Worm (Caenorhabditis elegans) whole organism, early embryonic: ENCODE data around the gene F23H11.5.

Experiments
- B0310.2 ChIP-seq: sonication (generic microtip); optimal IDR thresholded peaks from 2 replicates; lab custom pipeline; 2016; ENCODE audit warnings: mild to moderate bottlenecking, missing genetic modification characterization, missing compliant biosample characterization
- F13C5.2 ChIP-seq: sonication (generic microtip); optimal IDR thresholded peaks from 2 replicates; lab custom pipeline; 2017; ENCODE audit warnings: mild to moderate bottlenecking, missing genetic modification characterization, inconsistent platforms, missing compliant biosample characterization
- aly-1 ChIP-seq: sonication (generic microtip); optimal IDR thresholded peaks from 2 replicates; lab custom pipeline; 2016; ENCODE audit warnings: missing genetic modification characterization, missing compliant biosample characterization
- ama-1 ChIP-seq: fragments of 150-350 bp; optimal IDR thresholded peaks from 2 replicates; lab custom pipeline; 2014
- ceh-13 ChIP-seq: fragments of 200-800 bp; sonication (Bioruptor generic); optimal IDR thresholded peaks from 2 replicates; lab custom pipeline; 2018; ENCODE audit warnings: mild to moderate bottlenecking, missing genetic modification characterization, missing compliant biosample characterization
- ceh-36 ChIP-seq: sonication (generic microtip); optimal IDR thresholded peaks from 2 replicates; lab custom pipeline; 2016; ENCODE audit warnings: missing genetic modification characterization, inconsistent platforms, missing compliant biosample characterization
- ets-7 ChIP-seq: sonication (generic microtip); optimal IDR thresholded peaks from 2 replicates; lab custom pipeline; 2016; ENCODE audit warnings: missing genotype, missing genetic modification characterization, missing compliant biosample characterization
- flt-1 ChIP-seq: fragments of 200-800 bp; sonication (Bioruptor generic); IDR thresholded peaks from 2 replicates; pipeline ENCODE4 v1.3.6; 2022; ENCODE audit warnings: missing genetic modification characterization, missing compliant biosample characterization
- hmbx-1 ChIP-seq: sonication (generic microtip); optimal IDR thresholded peaks from 2 replicates; lab custom pipeline; 2016; ENCODE audit warnings: mild to moderate bottlenecking, missing genetic modification characterization, missing compliant biosample characterization
- hmg-4 ChIP-seq: fragments of 200-800 bp; sonication (Bioruptor generic); optimal IDR thresholded peaks from 2 replicates; lab custom pipeline; 2018; ENCODE audit warnings: mild to moderate bottlenecking, missing genetic modification characterization, missing compliant biosample characterization
- hnd-1 ChIP-seq: sonication (generic microtip); optimal IDR thresholded peaks from 2 replicates; lab custom pipeline; 2016; ENCODE audit warnings: missing genetic modification characterization, missing compliant biosample characterization
- pes-1 ChIP-seq: fragments of 200-800 bp; sonication (Bioruptor generic); IDR thresholded peaks from 2 replicates; pipeline ENCODE4 v1.3.6; 2022; ENCODE audit warnings: missing genetic modification reagents, missing genetic modification characterization, missing compliant biosample characterization
- scrt-1 ChIP-seq: fragments of 200-800 bp; sonication (Bioruptor generic); IDR thresholded peaks from 2 replicates; pipeline ENCODE4 v1.3.6; 2022; ENCODE audit warnings: missing genetic modification characterization, missing compliant biosample characterization
- sea-1 ChIP-seq: fragments of 200-800 bp; sonication (Bioruptor generic); conservative IDR thresholded peaks from 2 replicates; pipeline ENCODE4 v1.3.6; 2022; ENCODE audit warnings: missing genetic modification characterization, missing compliant biosample characterization
- tbx-11 ChIP-seq: fragments of 200-800 bp; sonication (Bioruptor generic); IDR thresholded peaks from 2 replicates; pipeline ENCODE4 v1.3.6; 2022; ENCODE audit warnings: missing genetic modification characterization, missing compliant biosample characterization
- tbx-37 ChIP-seq: fragments of 200-800 bp; sonication (Bioruptor generic); conservative IDR thresholded peaks from 2 replicates; pipeline ENCODE4 v1.3.6; 2022; ENCODE audit warnings: missing genetic modification reagents, missing genetic modification characterization, missing compliant biosample characterization
- tra-4 ChIP-seq: sonication (generic microtip); optimal IDR thresholded peaks from 2 replicates; lab custom pipeline; 2017; ENCODE audit warnings: missing genetic modification characterization, missing compliant biosample characterization

The F23H11.5 gene

DNA sequence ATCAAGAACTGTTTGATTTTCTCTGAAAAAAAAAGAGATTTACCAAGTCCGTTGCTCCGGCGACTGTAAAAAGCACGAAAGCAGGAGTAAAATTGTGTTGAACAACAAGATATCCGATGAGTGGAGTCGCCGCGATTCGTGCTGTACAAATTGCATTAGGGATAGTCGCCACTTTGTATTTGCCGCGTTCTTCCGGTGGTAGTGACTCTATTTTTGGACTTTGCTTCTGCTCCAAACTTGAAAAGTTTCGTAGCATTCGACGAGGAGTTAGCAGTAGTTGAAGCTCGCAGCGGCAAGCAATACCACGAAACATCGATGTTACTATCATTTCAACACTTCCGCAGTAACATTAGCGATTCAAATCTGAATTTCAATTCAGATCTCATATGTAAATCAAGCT, 850 bp downstream of the F23H11.5 start, which contains the start of gene crls-1:
Gene crls-1 (minus strand): TSS at position 363 of the 400 bp plus-strand sequence.
- TF ChIP-seq sea-1 (GFP tag; lab: Robert Waterston, UW) (no peak), B0310.2 (no peak), flt-1 (no peak), F13C5.2 (tag; lab: Kevin White, UChicago) (no peak), ama-1 (no peak), tbx-37 (GFP tag; lab: Robert Waterston, UW) (no peak), pes-1 (GFP tag; lab: Robert Waterston, UW) (no peak), scrt-1 (GFP tag; lab: Robert Waterston, UW) (no peak), ceh-13 (GFP tag; lab: Kevin White, UChicago) (no peak), hmg-4 (GFP tag; lab: Kevin White, UChicago) (no peak), ets-7 (no peak), hnd-1 (no peak), tra-4 (no peak), aly-1 (tag; lab: Kevin White, UChicago) (no peak), hmbx-1 (tag; lab: Kevin White, UChicago) (no peak), ceh-36 (tag; lab: Kevin White, UChicago) (no peak)

DNA sequence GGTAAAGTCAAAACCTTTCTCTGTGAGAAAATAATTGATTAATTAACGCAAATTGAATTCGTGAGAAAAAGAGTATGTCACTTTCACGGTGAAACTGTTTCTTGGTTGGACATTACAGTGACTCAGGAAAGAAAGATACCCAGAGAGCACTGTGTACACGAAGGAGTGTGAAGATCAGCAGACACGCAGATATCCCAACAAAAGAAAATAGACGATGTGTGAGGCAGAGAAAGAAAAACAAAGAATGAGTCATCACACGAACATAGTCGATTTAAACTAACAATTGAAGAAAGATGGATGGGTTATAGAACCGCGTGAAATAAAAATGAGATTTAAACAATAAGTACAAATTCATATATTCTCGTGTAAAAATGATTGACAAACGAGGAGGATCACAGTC, 2.4 kb downstream of the F23H11.5 start:
- TF ChIP-seq B0310.2 (no peak), hmg-4 (GFP tag; lab: Kevin White, UChicago) (no peak), ets-7 (no peak), tra-4 (no peak), ama-1 (no peak), flt-1 (no peak), tbx-37 (GFP tag; lab: Robert Waterston, UW) (no peak), scrt-1 (GFP tag; lab: Robert Waterston, UW) (no peak), hmbx-1 (tag; lab: Kevin White, UChicago) (no peak), ceh-36 (tag; lab: Kevin White, UChicago) (no peak), F13C5.2 (tag; lab: Kevin White, UChicago) (no peak), aly-1 (tag; lab: Kevin White, UChicago) (no peak), ceh-13 (GFP tag; lab: Kevin White, UChicago) (no peak), hnd-1 (no peak), sea-1 (GFP tag; lab: Robert Waterston, UW) (no peak), pes-1 (GFP tag; lab: Robert Waterston, UW) (no peak), tbx-11 (no peak)

DNA sequence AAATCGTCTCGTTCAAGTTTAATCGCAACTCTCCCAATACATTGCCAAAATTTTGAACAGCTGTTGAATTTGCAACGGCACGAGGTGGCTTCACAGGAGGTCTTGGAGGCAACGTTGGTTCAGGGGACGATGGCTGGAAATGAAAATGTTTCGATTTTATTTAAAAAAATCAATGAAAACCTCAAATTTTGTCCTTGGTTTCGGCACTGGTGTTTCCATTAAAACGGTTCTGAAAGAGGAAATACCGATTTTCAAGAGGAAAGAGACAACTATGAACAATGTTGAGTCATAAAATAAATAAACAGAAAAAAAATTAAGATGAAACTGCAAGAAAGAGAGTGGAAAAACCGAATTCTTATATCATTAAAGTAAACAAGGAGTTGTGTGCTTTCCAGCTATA, 3.1 kb downstream of the F23H11.5 start, which contains the start of gene F23H11.4:
Gene F23H11.4 (minus strand): TSS at position 229 of the 400 bp plus-strand sequence.
- TF ChIP-seq B0310.2, result no peak
- no peak for TF ChIP-seq tbx-11
- TF ChIP-seq ets-7, result no peak
- no peak for TF ChIP-seq pes-1 (GFP tag; lab: Robert Waterston, UW)
- TF ChIP-seq ama-1, result no peak
- no peak for TF ChIP-seq sea-1 (GFP tag; lab: Robert Waterston, UW)
- TF ChIP-seq hmg-4 (GFP tag; lab: Kevin White, UChicago), result no peak
- no peak for TF ChIP-seq flt-1
- no peak for TF ChIP-seq hmbx-1 (tag; lab: Kevin White, UChicago)

DNA sequence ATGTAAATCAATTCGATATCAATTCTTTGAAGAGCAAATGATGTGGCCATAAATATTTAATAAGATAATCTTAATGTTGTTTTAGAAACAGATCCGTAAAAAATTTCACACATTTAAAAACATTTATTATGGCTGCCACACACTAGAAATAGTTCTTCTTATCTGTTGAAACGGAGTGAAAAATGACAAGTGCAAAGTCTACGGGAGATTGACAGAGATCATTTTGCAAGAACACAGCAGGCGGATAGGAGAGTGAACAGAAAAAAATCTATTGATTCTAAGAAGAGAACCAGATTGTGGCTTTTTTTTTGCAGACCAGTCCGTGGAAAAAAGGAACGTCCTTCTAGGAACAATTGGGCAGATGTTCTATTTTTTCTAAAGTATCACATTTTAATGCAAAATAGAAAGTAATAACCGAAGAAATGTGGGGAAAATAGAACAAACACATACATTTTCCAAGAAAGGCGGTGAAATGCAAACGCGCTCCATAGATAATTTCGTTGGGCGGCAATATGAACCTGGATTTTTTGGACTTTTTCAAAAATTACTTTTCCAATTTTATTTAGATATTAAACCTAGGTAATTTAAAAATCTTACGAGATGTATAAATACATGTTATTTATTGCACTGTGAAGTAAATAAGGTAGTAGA, 8.7 kb downstream of the F23H11.5 start:
- TF ChIP-seq ama-1 (no peak), B0310.2 (no peak), tbx-37 (GFP tag; lab: Robert Waterston, UW) (no peak), pes-1 (GFP tag; lab: Robert Waterston, UW) (no peak), hmg-4 (GFP tag; lab: Kevin White, UChicago) (no peak)

DNA sequence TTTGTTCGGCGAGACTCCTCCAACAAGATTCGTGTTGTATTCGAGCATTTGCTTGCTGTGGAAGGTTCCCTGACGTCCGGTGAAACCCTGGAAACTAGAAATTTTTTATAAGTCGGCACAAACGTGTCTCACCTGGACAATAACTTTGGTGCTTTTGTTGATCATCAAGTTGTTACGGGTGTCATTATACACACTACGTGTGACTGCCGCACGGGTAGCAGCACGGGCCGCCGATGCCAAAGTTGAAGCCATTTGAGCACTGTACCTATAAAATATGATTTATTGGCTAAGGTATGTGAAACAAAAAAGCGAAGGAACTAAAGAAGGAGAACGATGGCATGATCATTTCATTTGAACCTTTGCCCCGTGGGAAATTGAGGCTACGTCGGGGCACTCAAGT, 9.2 kb downstream of the F23H11.5 start, which contains the start of gene sucl-2:
Gene sucl-2 (minus strand): TSS at position 265 of the 400 bp plus-strand sequence.
- TF ChIP-seq ets-7 (no peak), hmbx-1 (tag; lab: Kevin White, UChicago) (no peak), ceh-13 (GFP tag; lab: Kevin White, UChicago) (no peak), scrt-1 (GFP tag; lab: Robert Waterston, UW) (no peak), hmg-4 (GFP tag; lab: Kevin White, UChicago) (no peak), pes-1 (GFP tag; lab: Robert Waterston, UW) (no peak), ama-1 (no peak), hnd-1 (no peak), ceh-36 (tag; lab: Kevin White, UChicago) (no peak), B0310.2 (no peak), aly-1 (tag; lab: Kevin White, UChicago) (no peak), tbx-37 (GFP tag; lab: Robert Waterston, UW) (no peak)

DNA sequence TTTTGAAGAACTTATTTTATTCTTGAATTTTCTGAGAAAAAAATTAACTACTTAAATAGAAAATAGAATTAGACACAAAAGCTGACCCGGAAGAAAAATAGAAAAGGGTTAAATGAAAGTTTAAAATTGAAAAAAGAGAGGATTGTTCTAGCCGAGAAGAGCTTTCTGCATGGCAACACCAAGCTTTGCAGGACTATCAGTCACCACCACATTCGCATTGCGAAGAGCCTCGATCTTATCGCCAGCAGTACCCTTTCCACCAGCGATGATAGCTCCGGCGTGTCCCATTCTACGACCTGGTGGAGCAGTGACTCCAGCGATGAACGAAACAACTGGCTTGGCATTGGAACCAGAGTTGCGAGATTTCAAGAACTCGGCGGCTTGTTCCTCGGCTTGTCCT, 10.3 kb downstream of the F23H11.5 start:
- TF ChIP-seq sea-1 (GFP tag; lab: Robert Waterston, UW) (no peak), ets-7 (no peak), flt-1 (no peak), hmbx-1 (tag; lab: Kevin White, UChicago) (no peak), hnd-1 (no peak)

DNA sequence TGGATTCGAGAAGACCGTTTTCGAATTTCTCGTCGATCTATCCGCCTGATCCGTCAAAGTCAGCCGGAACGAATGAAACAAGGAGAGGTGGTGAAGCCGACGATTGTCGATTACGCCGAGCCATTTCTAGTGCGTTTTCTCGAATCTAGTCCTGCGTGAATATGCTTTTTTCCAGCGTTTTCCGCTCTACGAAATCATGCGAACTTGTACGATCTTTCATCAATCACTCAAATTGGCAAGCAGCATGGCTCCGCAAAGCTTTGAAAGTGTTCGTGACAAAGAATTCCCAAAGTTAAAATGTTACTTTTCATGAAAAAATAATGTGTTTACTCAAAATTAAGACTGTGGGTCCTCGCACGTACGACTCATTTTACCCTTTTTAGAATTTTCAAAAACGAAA, 13.5 kb downstream of the F23H11.5 start:
- TF ChIP-seq pes-1 (GFP tag; lab: Robert Waterston, UW), result no peak
- no peak for TF ChIP-seq hmbx-1 (tag; lab: Kevin White, UChicago)
- TF ChIP-seq B0310.2, result no peak
- TF ChIP-seq scrt-1 (GFP tag; lab: Robert Waterston, UW), result no peak
- no peak for TF ChIP-seq tbx-11

DNA sequence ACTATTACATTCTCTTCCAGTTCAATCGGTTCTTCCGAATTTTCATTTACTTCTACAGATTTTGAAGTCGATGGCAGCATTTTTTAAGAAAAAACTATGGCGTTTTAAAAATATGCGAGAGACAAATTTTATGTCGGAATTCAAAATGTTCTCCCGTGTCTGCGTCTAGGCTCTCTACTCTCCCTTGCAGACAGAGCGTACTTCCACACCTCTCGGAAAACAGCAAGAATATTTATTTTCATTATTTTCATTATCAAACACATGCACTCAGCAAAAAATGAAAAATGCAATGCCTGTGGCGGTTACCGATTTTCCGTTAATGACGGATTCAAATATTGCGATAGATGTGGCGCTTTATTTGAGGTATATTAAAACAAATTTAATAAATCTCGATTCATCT, 14.9 kb downstream of the F23H11.5 start, which contains the start of the genes ztf-18 and F23H11.2:
Gene ztf-18 (minus strand): TSS at position 188 of the 400 bp plus-strand sequence.
Gene F23H11.2 (plus strand): TSS at position 223 of the 400 bp plus-strand sequence.
- TF ChIP-seq ets-7, result no peak
- no peak for TF ChIP-seq F13C5.2 (tag; lab: Kevin White, UChicago)
- TF ChIP-seq tbx-37 (GFP tag; lab: Robert Waterston, UW), result no peak
- no peak for TF ChIP-seq tbx-11
- TF ChIP-seq hnd-1, result no peak
- no peak for TF ChIP-seq hmg-4 (GFP tag; lab: Kevin White, UChicago)
- no peak for TF ChIP-seq ceh-13 (GFP tag; lab: Kevin White, UChicago)
- no peak for TF ChIP-seq scrt-1 (GFP tag; lab: Robert Waterston, UW)
- no peak for TF ChIP-seq flt-1
- TF ChIP-seq hmbx-1 (tag; lab: Kevin White, UChicago), result no peak
- TF ChIP-seq B0310.2, result no peak
- no peak for TF ChIP-seq pes-1 (GFP tag; lab: Robert Waterston, UW)
- TF ChIP-seq ceh-36 (tag; lab: Kevin White, UChicago), result no peak
- TF ChIP-seq aly-1 (tag; lab: Kevin White, UChicago), result no peak
- TF ChIP-seq sea-1 (GFP tag; lab: Robert Waterston, UW), result no peak
- no peak for TF ChIP-seq ama-1
- no peak for TF ChIP-seq tra-4
